Fruit fly (Drosophila melanogaster): ENCODE results near the gene tty.
A peak's percentile ranks its signal among the peaks of the same experiment; 100 is the strongest.

Gene tty

DNA sequence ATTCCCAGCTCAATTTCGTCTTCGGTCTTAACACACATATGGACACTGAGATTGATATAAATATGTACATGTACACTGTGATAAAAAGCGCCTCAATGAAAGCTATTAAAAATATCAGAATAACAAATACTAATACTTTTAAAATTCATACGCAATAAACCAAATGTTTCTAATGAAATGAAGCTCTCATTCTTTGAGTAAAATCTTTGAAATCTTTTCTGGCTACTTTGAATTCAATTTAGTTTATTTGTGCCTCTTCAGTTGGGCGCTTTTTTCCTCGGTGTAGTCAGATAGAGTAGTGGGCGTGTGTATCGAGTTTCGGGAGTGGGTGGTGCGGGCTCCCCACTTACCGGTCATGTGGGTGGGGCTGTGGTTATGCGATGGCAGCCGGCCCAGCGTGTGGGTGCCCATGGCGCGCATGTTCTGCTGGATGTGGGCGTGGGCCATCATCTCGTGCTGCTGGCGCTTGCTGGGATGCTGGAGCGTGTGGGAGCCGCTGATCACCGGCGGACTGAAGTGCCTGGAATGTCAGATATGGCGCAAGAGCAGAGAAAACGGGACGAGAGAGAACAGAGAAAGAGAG lies 4.9 kb downstream of the tty start (continued):
- no peak for TF ChIP-seq CG13287 (GFP tag; IDR thresholded peaks at IDR 0.05; ENCODE audit: partially characterized antibody)
- TF ChIP-seq CG7928 (GFP tag; optimal IDR thresholded peaks at IDR 0.05), result no peak
- 0 out of 2 replicates have a peak, but pooled peaks have one; percentile 7 for TF ChIP-seq Rfx (GFP tag; IDR thresholded peaks at IDR 0.05)
- TF ChIP-seq CG12104 (GFP tag; optimal IDR thresholded peaks at IDR 0.05), result no peak
- no peak for TF ChIP-seq Doc3 (GFP tag; IDR thresholded peaks at IDR 0.05; ENCODE audit: partially characterized antibody)
- peak; percentile 13 for TF ChIP-seq lilli (GFP tag; optimal IDR thresholded peaks at IDR 0.05)
- no peak for TF ChIP-seq Blimp-1 (GFP tag; optimal IDR thresholded peaks at IDR 0.05)
- TF ChIP-seq CG3407 (GFP tag; optimal IDR thresholded peaks at IDR 0.05), result no peak
- TF ChIP-seq CG3163 (GFP tag; optimal IDR thresholded peaks at IDR 0.05), result no peak
- TF ChIP-seq C15 (GFP tag; IDR thresholded peaks at IDR 0.05), result no peak
- TF ChIP-seq CG14710 (tag; optimal IDR thresholded peaks at IDR 0.05), result peak; percentile 13
- no peak for TF ChIP-seq da (GFP tag; optimal IDR thresholded peaks at IDR 0.05)
- TF ChIP-seq CG3281 (GFP tag; optimal IDR thresholded peaks at IDR 0.05), result peak; percentile 8
- TF ChIP-seq CG18262 (tag; optimal IDR thresholded peaks at IDR 0.05), result peak; percentile 41
- TF ChIP-seq CG4820 (GFP tag; optimal IDR thresholded peaks at IDR 0.05), result peak; percentile 21
- peak; percentile 19 for TF ChIP-seq CG17829 (tag; optimal IDR thresholded peaks at IDR 0.05)

DNA sequence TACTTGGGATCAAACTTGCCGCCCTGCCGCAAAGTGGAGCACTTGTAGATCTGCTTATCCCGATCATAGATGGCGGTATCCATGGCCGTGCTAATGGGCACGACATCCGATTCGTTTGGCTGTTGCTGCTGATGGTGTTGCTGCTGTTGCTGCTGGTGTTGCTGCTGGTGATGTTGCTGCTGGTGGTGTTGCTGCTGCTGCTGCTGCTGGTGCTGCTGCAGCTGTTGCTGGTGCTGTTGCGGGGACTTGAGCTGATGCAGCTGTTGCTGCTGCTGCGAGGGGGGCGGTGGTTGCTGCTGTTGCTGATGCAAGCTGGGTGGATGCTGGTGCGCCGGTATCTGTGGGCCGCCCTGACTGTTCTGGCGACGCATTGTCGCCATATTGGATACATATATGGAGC lies 6.3 kb downstream of the tty start:
- TF ChIP-seq CG31441 (GFP tag; IDR thresholded peaks at IDR 0.05), result no peak
- TF ChIP-seq lbe (GFP tag; optimal IDR thresholded peaks at IDR 0.05), result no peak
- no peak for TF ChIP-seq Ravus (GFP tag; IDR thresholded peaks at IDR 0.05)
- TF ChIP-seq CG8924 (tag; optimal IDR thresholded peaks at IDR 0.05), result no peak
- TF ChIP-seq gem (tag; optimal IDR thresholded peaks at IDR 0.05), result no peak
- TF ChIP-seq CG13424 (tag; optimal IDR thresholded peaks at IDR 0.05), result no peak
- no peak for TF ChIP-seq CG6689 (GFP tag; IDR thresholded peaks at IDR 0.05)
- no peak for TF ChIP-seq CG14710 (tag; optimal IDR thresholded peaks at IDR 0.05)
- no peak for TF ChIP-seq Poxn (GFP tag; IDR thresholded peaks at IDR 0.05)
- no peak for TF ChIP-seq CG8089 (GFP tag; optimal IDR thresholded peaks at IDR 0.05)
- no peak for TF ChIP-seq CG9437 (GFP tag; optimal IDR thresholded peaks at IDR 0.05)

DNA sequence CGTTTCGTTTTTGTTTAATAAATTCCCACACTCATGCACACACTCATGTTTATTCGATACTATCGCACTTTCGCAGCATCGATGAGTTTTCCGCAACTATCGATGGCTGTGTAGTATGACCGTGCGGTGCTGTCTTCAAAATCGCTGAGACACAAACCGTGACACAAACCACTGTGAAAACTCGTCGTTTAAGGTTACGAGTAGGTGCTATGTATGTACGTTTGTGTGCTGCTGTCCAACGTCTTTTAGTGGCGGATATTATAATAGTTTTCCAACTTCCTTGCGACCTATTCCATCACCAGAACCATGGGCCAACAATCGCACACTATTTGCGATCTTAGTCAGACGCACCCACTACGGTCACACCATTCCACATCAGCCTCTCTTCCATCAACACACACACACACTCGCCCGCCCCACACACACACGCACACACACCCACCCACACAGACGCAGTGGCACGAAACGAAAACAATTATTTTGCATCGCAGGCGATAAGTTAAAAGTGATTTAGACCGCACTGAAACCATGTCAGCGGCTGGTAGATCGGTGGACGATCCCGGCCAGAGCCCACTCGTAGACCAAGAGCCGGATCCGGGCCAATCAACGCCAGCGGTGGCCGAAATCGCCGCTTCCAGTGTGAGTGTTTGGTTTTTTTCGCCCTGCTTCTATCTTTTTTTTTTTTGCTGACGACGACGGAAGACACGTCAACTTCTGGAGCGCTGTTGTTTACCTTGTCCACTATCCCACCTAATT lies 15.4 kb downstream of the tty start, which contains the start of the genes Dd and CG1486:
Gene Dd, minus strand, starts transcription at position 77 of the 756 bp plus-strand sequence.
Gene CG1486, plus strand, starts transcription at position 114 of the 756 bp plus-strand sequence.
- peak; percentile 93 for TF ChIP-seq pzg (GFP tag; optimal IDR thresholded peaks at IDR 0.05)
- TF ChIP-seq CG11560 (tag; IDR thresholded peaks at IDR 0.05), result peak; percentile 44; the same call in 1 of the 3 replicates
- no peak for TF ChIP-seq CG10979 (tag; optimal IDR thresholded peaks at IDR 0.05)
- TF ChIP-seq D (optimal IDR thresholded peaks at IDR 0.05), result peak; percentile 32
- TF ChIP-seq D (GFP tag; optimal IDR thresholded peaks at IDR 0.05), result no peak
- TF ChIP-seq nerfin-2 (GFP tag; IDR thresholded peaks at IDR 0.05; ENCODE audit: partially characterized antibody), result peak; percentile 84
- peak; percentile 55 for TF ChIP-seq kay (GFP tag; optimal IDR thresholded peaks at IDR 0.05)
- TF ChIP-seq bowl (GFP tag; IDR thresholded peaks at IDR 0.05), result no peak
- TF ChIP-seq CG4617 (GFP tag; optimal IDR thresholded peaks at IDR 0.05; ENCODE audit: borderline replicate concordance), result peak; percentile 79
- no peak for TF ChIP-seq CG4360 (GFP tag; IDR thresholded peaks at IDR 0.05)
- TF ChIP-seq Med (GFP tag), result peak; percentile 86
- TF ChIP-seq Ets97D (GFP tag; optimal IDR thresholded peaks at IDR 0.05), result peak; percentile 81
- no peak for TF ChIP-seq repo (GFP tag; optimal IDR thresholded peaks at IDR 0.05)
- TF ChIP-seq ewg (GFP tag; optimal IDR thresholded peaks at IDR 0.05), result peak; percentile 30
- TF ChIP-seq Chrac-16 (GFP tag; optimal IDR thresholded peaks at IDR 0.05), result no peak
- TF ChIP-seq en (GFP tag; optimal IDR thresholded peaks at IDR 0.05), result no peak
- TF ChIP-seq CG33213 (GFP tag; optimal IDR thresholded peaks at IDR 0.05), result peak; percentile 44
- TF ChIP-seq CG14860 (GFP tag; IDR thresholded peaks at IDR 0.05; ENCODE audit: partially characterized antibody), result peak; percentile 87
- TF ChIP-seq CG7556 (GFP tag; optimal IDR thresholded peaks at IDR 0.05), result no peak
- no peak for TF ChIP-seq Fer2 (tag; optimal IDR thresholded peaks at IDR 0.05)
- TF ChIP-seq klu (GFP tag; IDR thresholded peaks at IDR 0.05), result no peak
- TF ChIP-seq Hmr (GFP tag; optimal IDR thresholded peaks at IDR 0.05), result no peak
